Worm (Caenorhabditis elegans) whole organism, L3 larva: ENCODE data around the gene C32D5.14.

Source experiments
- daf-12 ChIP-seq: fragments of 150-350 bp; optimal IDR thresholded peaks from 2 replicates; lab custom pipeline; 2014; ENCODE audit warnings: missing biosample characterization, missing genetic modification reagents, missing genetic modification characterization
- nfya-1 ChIP-seq: sonication (generic microtip); optimal IDR thresholded peaks from 2 replicates; lab custom pipeline; 2017; ENCODE audit warnings: missing genetic modification characterization, mild to moderate bottlenecking, missing compliant biosample characterization, antibody characterized with exemption, moderate library complexity; ENCODE audit not compliant: insufficient read depth
- nhr-77 ChIP-seq: fragments of 150-350 bp; optimal IDR thresholded peaks from 2 replicates; lab custom pipeline; 2014; ENCODE audit warnings: missing biosample characterization, missing genetic modification characterization
- sea-2 ChIP-seq: fragments of 150-350 bp; sonication (generic microtip); optimal IDR thresholded peaks from 4 replicates; lab custom pipeline; 2014; ENCODE audit warnings: missing biosample characterization, missing genetic modification reagents, missing genetic modification characterization
- snpc-4 ChIP-seq: fragments of 150-350 bp; optimal IDR thresholded peaks from 2 replicates; lab custom pipeline; 2014; ENCODE audit warnings: missing biosample characterization, missing genetic modification characterization
- unc-39 ChIP-seq: sonication (generic microtip); optimal IDR thresholded peaks from 4 replicates; lab custom pipeline; 2017; ENCODE audit warnings: missing biosample characterization, missing genetic modification characterization
- unc-62 ChIP-seq: fragments of 150-350 bp; sonication (generic microtip); optimal IDR thresholded peaks from 4 replicates; lab custom pipeline; 2014; ENCODE audit warnings: missing biosample characterization, missing genetic modification reagents, missing genetic modification characterization

DNA sequence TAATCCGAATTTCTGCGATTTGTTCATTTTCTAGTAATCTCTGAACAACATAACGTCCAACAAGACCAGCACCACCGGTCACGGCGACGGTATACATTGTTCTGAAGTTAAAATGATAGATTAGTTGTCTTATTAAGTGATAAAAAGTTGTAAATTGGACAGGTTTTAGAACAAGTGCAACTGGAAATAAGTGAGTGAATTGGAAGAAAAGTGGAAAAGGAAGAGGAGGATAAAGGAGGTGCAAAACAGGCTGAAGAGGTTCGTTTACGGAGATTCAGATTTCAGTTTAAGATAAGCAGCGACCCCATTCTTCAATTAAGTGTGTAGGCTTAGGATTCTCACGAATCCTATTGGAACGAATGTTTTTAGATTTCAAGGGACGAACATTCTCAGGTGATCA, 23.6 kb downstream of the C32D5.14 start, which contains the start of gene C32D5.12:
- TF ChIP-seq unc-39 (tag; lab: Kevin White, UChicago), result no peak
- no peak for TF ChIP-seq sea-2
- no peak for TF ChIP-seq nhr-77 (tag; lab: Kevin White, UChicago)
- TF ChIP-seq daf-12 (tag; lab: Kevin White, UChicago), result no peak
- no peak for TF ChIP-seq snpc-4 (tag; lab: Kevin White, UChicago)
- no peak for TF ChIP-seq nfya-1 (tag; lab: Kevin White, UChicago)
- TF ChIP-seq unc-62, result no peak
